Worm (Caenorhabditis elegans) whole organism, midembryonic: ENCODE data around the gene clec-173.

ENCODE experiments used
- T22C8.4 ChIP-seq: fragments of 200-800 bp; sonication (Bioruptor generic); IDR thresholded peaks from 2 replicates; pipeline ENCODE4 v1.3.6; 2022; ENCODE audit warnings: missing genetic modification characterization, missing compliant biosample characterization
- cog-1 ChIP-seq: sonication (generic microtip); optimal IDR thresholded peaks from 2 replicates; lab custom pipeline; 2016; ENCODE audit warnings: missing genetic modification characterization, missing compliant biosample characterization
- flt-1 ChIP-seq: fragments of 200-800 bp; sonication (Bioruptor generic); IDR thresholded peaks from 2 replicates; pipeline ENCODE4 v1.3.6; 2022; ENCODE audit warnings: missing genetic modification characterization, missing compliant biosample characterization
- klf-2 ChIP-seq: fragments of 200-800 bp; sonication (Bioruptor generic); conservative IDR thresholded peaks from 2 replicates; pipeline ENCODE4 v1.3.6; 2022; ENCODE audit warnings: missing genetic modification reagents, missing genetic modification characterization, missing compliant biosample characterization
- med-1 ChIP-seq: sonication (generic microtip); optimal IDR thresholded peaks from 2 replicates; lab custom pipeline; 2017; ENCODE audit warnings: missing genetic modification characterization, mild to moderate bottlenecking, missing compliant biosample characterization, antibody characterized with exemption, missing genetic modification reagents; ENCODE audit not compliant: insufficient read depth
- ref-1 ChIP-seq: fragments of 200-800 bp; sonication (Bioruptor generic); conservative IDR thresholded peaks from 2 replicates; pipeline ENCODE4 v1.3.6; 2022; ENCODE audit warnings: missing genetic modification reagents, missing genetic modification characterization, missing compliant biosample characterization
- tab-1 ChIP-seq: fragments of 200-800 bp; sonication (Bioruptor generic); IDR thresholded peaks from 2 replicates; pipeline ENCODE4 v1.3.6; 2022; ENCODE audit warnings: missing genetic modification characterization, missing compliant biosample characterization
- ztf-23 ChIP-seq: fragments of 200-800 bp; sonication (Bioruptor generic); IDR thresholded peaks from 2 replicates; pipeline ENCODE4 v1.3.6; 2022; ENCODE audit warnings: missing genetic modification reagents, missing genetic modification characterization, missing compliant biosample characterization
- ztf-29 ChIP-seq: fragments of 200-800 bp; sonication (Bioruptor generic); IDR thresholded peaks from 2 replicates; pipeline ENCODE4 v1.3.6; 2022; ENCODE audit warnings: missing genetic modification reagents, missing genetic modification characterization, missing compliant biosample characterization

DNA sequence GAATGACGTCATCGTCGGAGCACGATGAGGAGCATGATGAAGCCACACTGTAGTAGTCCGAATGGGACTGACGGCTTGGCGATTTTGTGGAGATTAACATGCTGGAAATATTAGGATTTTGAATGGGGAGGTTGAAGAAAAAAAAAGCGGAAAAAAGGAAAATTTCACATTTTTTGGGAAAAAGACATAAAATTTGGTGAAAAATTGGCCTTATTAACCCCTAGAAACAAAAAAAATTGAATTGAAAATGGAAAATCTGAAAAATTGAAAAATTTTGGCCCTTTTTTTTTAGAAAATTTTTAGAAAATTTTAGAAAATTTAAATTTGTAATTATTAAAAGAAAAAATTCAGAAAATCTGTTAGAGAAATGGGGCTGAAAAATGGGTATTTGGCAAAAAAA, 5.8 kb upstream of the clec-173 start, which contains the start of gene T26C12.3:
- no peak for TF ChIP-seq klf-2 (GFP tag; lab: Robert Waterston, UW)
- TF ChIP-seq flt-1 (GFP tag; lab: Robert Waterston, UW), result no peak
- no peak for TF ChIP-seq tab-1 (GFP tag; lab: Robert Waterston, UW)
- TF ChIP-seq cog-1 (tag; lab: Kevin White, UChicago), result no peak
- no peak for TF ChIP-seq ztf-23 (GFP tag; lab: Robert Waterston, UW)
- TF ChIP-seq T22C8.4 (GFP tag; lab: Robert Waterston, UW), result no peak
- TF ChIP-seq ref-1 (GFP tag; lab: Robert Waterston, UW), result no peak
- TF ChIP-seq ztf-29 (GFP tag; lab: Robert Waterston, UW), result no peak
- TF ChIP-seq med-1 (GFP tag; lab: Kevin White, UChicago), result no peak
